Worm (Caenorhabditis elegans): ENCODE measurements around the gene Y57E12AL.2.

The Y57E12AL.2 gene

ce11 chrV:7106499-7107152 lies 48.7 kb downstream of the Y57E12AL.2 start:
- TF ChIP-seq nhr-76 (tag; optimal IDR thresholded peaks at IDR 0.05) (no peak), fkh-10 (GFP tag; optimal IDR thresholded peaks at IDR 0.05) (peak; percentile 54)
